Fruit fly (Drosophila melanogaster) whole organism, adult: Measurements from ENCODE around the gene CG33795.

Source experiments
- CG11617 ChIP-seq: fragments of 200-800 bp; sonication (Bioruptor generic); optimal IDR thresholded peaks from 2 replicates; lab custom pipeline; 2017; ENCODE audit warnings: mild to moderate bottlenecking, missing biosample characterization, missing genetic modification reagents, missing genetic modification characterization
- CG12768 ChIP-seq: fragments of 200-800 bp; sonication (Bioruptor generic); optimal IDR thresholded peaks from 2 replicates; lab custom pipeline; 2017; ENCODE audit warnings: missing biosample characterization, missing genetic modification characterization, mild to moderate bottlenecking, moderate library complexity, missing genetic modification reagents
- CG14711 ChIP-seq: fragments of 200-800 bp; sonication (Bioruptor generic); optimal IDR thresholded peaks from 2 replicates; lab custom pipeline; 2018; ENCODE audit warnings: missing biosample characterization, mild to moderate bottlenecking, missing genetic modification characterization, moderate library complexity
- CG1620 ChIP-seq: fragments of 200-800 bp; sonication (Bioruptor generic); optimal IDR thresholded peaks from 2 replicates; lab custom pipeline; 2016; ENCODE audit warnings: missing biosample characterization, missing genetic modification characterization
- CG33017 ChIP-seq: fragments of 200-800 bp; sonication (Bioruptor generic); optimal IDR thresholded peaks from 2 replicates; lab custom pipeline; 2018; ENCODE audit warnings: missing biosample characterization, mild to moderate bottlenecking, missing genetic modification characterization, moderate library complexity
- CG5204 ChIP-seq: fragments of 200-800 bp; sonication (Bioruptor generic); optimal IDR thresholded peaks from 2 replicates; lab custom pipeline; 2016; ENCODE audit warnings: missing biosample characterization, missing genetic modification characterization
- CG7045 ChIP-seq: fragments of 200-800 bp; sonication (Bioruptor generic); optimal IDR thresholded peaks from 2 replicates; lab custom pipeline; 2017; ENCODE audit warnings: missing biosample characterization, mild to moderate bottlenecking, missing genetic modification characterization
- CG7101 ChIP-seq: fragments of 200-800 bp; sonication (Bioruptor generic); optimal IDR thresholded peaks from 2 replicates; lab custom pipeline; 2018; ENCODE audit warnings: missing biosample characterization, mild to moderate bottlenecking, missing genetic modification characterization, moderate library complexity
- Clk ChIP-seq: fragments of 200-800 bp; sonication (Bioruptor generic); optimal IDR thresholded peaks from 2 replicates; lab custom pipeline; 2017; ENCODE audit warnings: missing biosample characterization, missing genetic modification characterization
- Crg-1 ChIP-seq: fragments of 200-800 bp; sonication (Bioruptor generic); optimal IDR thresholded peaks from 2 replicates; lab custom pipeline; 2016; ENCODE audit warnings: missing biosample characterization, missing genetic modification characterization
- Hr96 ChIP-seq: fragments of 200-800 bp; sonication (Bioruptor generic); optimal IDR thresholded peaks from 2 replicates; lab custom pipeline; 2016; ENCODE audit warnings: missing biosample characterization, missing genetic modification characterization
- Mnt ChIP-seq: fragments of 200-800 bp; sonication (Bioruptor generic); optimal IDR thresholded peaks from 2 replicates; lab custom pipeline; 2016; ENCODE audit warnings: missing biosample characterization, mild to moderate bottlenecking, missing genetic modification characterization
- bab1 ChIP-seq: fragments of 200-800 bp; sonication (Bioruptor generic); optimal IDR thresholded peaks from 3 replicates; lab custom pipeline; 2019; ENCODE audit warnings: missing biosample characterization, mild to moderate bottlenecking, missing genetic modification characterization, moderate library complexity
- cic ChIP-seq: fragments of 200-800 bp; sonication (Bioruptor generic); optimal IDR thresholded peaks from 2 replicates; lab custom pipeline; 2017; ENCODE audit warnings: missing biosample characterization, mild to moderate bottlenecking, missing genetic modification characterization, moderate library complexity
- cnc ChIP-seq, 2 experiments: fragments of >200 bp; optimal IDR thresholded peaks; 2 replicates each; lab custom pipeline; 2017
- kay ChIP-seq: fragments of 200-800 bp; sonication (Bioruptor generic); peaks from one replicate; lab custom pipeline; 2016; ENCODE audit warnings: missing biosample characterization, missing genetic modification characterization, borderline replicate concordance
- ovo ChIP-seq: fragments of 200-800 bp; sonication (Bioruptor generic); optimal IDR thresholded peaks from 2 replicates; lab custom pipeline; 2016; ENCODE audit warnings: missing biosample characterization, missing genetic modification characterization
- pad ChIP-seq: fragments of 200-800 bp; sonication (Bioruptor generic); optimal IDR thresholded peaks from 3 replicates; lab custom pipeline; 2017; ENCODE audit warnings: missing biosample characterization, missing genetic modification characterization, mild to moderate bottlenecking, moderate library complexity, missing genetic modification reagents
- tj ChIP-seq: fragments of 200-800 bp; sonication (Bioruptor generic); optimal IDR thresholded peaks from 3 replicates; lab custom pipeline; 2017; ENCODE audit warnings: missing biosample characterization, mild to moderate bottlenecking, missing genetic modification characterization, moderate library complexity
- toe ChIP-seq: fragments of 200-800 bp; sonication (Bioruptor generic); optimal IDR thresholded peaks from 2 replicates; lab custom pipeline; 2016; ENCODE audit warnings: missing biosample characterization, missing genetic modification characterization

Gene CG33795

dm6 chr3L:16147325-16147724 is 23.9 kb downstream of the CG33795 start:
- TF ChIP-seq bab1 (GFP tag; lab: Kevin White, UChicago) (no peak), CG14711 (no peak), CG12768 (no peak), pad (GFP tag; lab: Kevin White, UChicago) (no peak), cic (GFP tag; lab: Kevin White, UChicago) (no peak), Crg-1 (GFP tag; lab: Kevin White, UChicago) (no peak), toe (GFP tag; lab: Kevin White, UChicago) (no peak), Mnt (GFP tag; lab: Kevin White, UChicago) (no peak), kay (GFP tag; lab: Kevin White, UChicago) (no peak), CG11617 (no peak), CG33017 (tag; lab: Kevin White, UChicago) (no peak), tj (no peak), Hr96 (no peak)

DNA sequence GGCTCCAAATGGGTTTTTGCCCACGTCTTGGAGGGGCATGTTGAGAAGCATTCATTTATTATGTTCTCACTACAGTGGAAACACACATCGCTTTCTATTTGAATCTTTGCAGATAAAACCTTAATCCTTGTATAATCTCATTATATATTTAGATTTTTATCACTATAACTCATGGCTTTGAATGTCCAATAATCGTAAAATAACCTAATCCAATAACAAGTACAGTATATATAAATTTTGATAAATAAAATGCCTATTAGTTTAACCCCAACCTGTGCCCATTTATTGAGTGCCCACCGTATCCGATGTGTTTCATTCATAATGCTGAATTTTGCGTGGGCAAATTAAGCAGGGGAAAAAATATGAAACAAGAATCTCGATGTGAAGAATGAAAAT is 24.6 kb downstream of the CG33795 start:
- TF ChIP-seq kay (GFP tag; lab: Kevin White, UChicago) (peak; percentile 66), CG5204 (GFP tag; lab: Kevin White, UChicago) (no peak)

DNA sequence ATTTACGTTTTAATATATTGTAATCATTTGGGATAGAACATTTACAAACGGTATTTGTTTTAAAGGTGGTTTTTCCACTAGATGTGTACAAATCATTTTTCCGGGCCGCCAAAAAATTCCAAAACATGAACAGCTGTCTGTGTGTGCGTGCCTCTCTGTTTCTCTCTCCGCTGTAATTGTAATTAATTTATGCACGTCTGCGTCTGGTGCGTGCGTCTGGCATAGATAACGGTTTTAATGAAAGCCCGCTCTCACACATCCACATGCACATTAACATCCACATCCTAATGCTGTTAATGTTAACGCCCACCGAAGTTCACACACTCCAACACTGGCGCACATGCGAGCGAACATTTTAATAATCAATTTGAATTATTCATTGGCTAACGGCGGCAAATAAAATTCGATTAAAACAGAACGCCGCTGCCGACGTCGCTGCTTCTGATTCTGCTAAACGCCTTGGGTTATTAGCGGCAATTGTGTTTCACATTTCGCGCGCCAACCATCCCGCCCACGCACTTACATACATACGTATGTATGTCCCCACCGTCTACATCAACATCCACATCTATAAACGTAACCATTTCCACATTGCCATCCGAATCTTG is 25.1 kb downstream of the CG33795 start:
- TF ChIP-seq CG14711 = no peak
- TF ChIP-seq Mnt (GFP tag; lab: Kevin White, UChicago) = no peak

- no peak for TF ChIP-seq CG7045
- TF ChIP-seq bab1 (GFP tag; lab: Kevin White, UChicago) = no peak
- TF ChIP-seq pad (GFP tag; lab: Kevin White, UChicago) = no peak
- no peak for TF ChIP-seq Mnt (GFP tag; lab: Kevin White, UChicago)
- TF ChIP-seq cnc (optimal IDR thresholded peaks at IDR 0.05; lab: Kevin White, UChicago) = no peak
- TF ChIP-seq Clk = no peak
- TF ChIP-seq Hr96 = no peak
- no peak for TF ChIP-seq CG1620 (GFP tag; lab: Kevin White, UChicago)
- TF ChIP-seq tj = no peak
- TF ChIP-seq kay (GFP tag; lab: Kevin White, UChicago) = no peak
- no peak for TF ChIP-seq CG7101 (tag; lab: Kevin White, UChicago)
- no peak for TF ChIP-seq Crg-1 (GFP tag; lab: Kevin White, UChicago)
- TF ChIP-seq ovo (GFP tag; lab: Kevin White, UChicago) = no peak
- no peak for TF ChIP-seq CG12768
- no peak for TF ChIP-seq CG14711
- no peak for TF ChIP-seq cic (GFP tag; lab: Kevin White, UChicago)
- no peak for TF ChIP-seq CG11617
- no peak for TF ChIP-seq CG5204 (GFP tag; lab: Kevin White, UChicago)
- TF ChIP-seq CG33017 (tag; lab: Kevin White, UChicago) = no peak
Measured at dm6 chr3L:16145282-16145681, 25.9 kb downstream of the CG33795 start.

DNA sequence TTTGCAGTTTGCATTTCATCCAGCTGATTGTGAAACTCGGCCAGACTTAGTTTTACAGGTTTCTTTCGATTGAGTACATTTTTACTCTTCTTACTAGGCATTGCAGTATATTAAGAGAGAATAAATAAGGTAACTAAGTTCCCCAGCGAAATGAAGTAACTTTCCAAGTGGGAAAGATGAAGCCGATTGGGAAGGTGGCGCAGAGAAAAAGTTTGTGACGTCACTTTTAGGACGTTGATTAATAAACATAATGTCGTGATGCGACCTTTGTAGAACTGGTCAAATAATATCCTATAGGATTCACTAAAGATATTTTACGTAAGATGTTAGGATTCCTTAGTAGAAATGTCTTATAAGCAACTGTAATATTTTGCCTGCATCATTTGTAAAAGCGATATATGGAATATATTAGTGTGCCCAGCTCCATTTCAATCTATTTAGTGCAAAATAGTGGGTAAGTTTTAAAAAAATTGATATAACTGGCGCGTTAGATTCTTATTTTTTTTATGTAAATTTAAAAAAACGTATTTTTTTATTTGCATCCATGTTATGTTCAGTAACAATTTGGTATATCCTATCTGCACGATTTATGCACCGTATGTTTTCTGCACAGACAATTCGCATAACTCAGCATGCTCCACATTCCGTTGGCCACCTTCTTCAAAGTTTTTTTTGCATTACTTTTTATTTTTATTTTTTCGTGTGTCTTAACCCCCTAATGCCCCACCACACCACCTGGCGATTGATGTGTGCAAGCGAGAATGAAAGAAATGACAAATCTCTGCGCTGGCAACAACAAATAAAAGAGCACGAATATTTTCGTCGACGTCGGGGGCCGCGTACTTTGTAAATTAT is 27.3 kb downstream of the CG33795 start, which contains the start of gene CG32152:
Gene CG32152 (minus strand): TSS at position 352 of the 855 bp plus-strand sequence.
- TF ChIP-seq Crg-1 (GFP tag; lab: Kevin White, UChicago) = no peak
- TF ChIP-seq Hr96 = no peak
- no peak for TF ChIP-seq cic (GFP tag; lab: Kevin White, UChicago)
- TF ChIP-seq toe (GFP tag; lab: Kevin White, UChicago) = no peak
- no peak for TF ChIP-seq CG7101 (tag; lab: Kevin White, UChicago)
- peak; percentile 47 for TF ChIP-seq bab1 (GFP tag; lab: Kevin White, UChicago)
- TF ChIP-seq tj = peak; percentile 87
- no peak for TF ChIP-seq CG33017 (tag; lab: Kevin White, UChicago)
- no peak for TF ChIP-seq CG5204 (GFP tag; lab: Kevin White, UChicago)
- TF ChIP-seq CG7045 = no peak
- no peak for TF ChIP-seq CG12768
- no peak for TF ChIP-seq ovo (GFP tag; lab: Kevin White, UChicago)
- no peak for TF ChIP-seq CG11617
- no peak for TF ChIP-seq CG1620 (GFP tag; lab: Kevin White, UChicago)
- no peak for TF ChIP-seq pad (GFP tag; lab: Kevin White, UChicago)
- TF ChIP-seq Clk = no peak

DNA sequence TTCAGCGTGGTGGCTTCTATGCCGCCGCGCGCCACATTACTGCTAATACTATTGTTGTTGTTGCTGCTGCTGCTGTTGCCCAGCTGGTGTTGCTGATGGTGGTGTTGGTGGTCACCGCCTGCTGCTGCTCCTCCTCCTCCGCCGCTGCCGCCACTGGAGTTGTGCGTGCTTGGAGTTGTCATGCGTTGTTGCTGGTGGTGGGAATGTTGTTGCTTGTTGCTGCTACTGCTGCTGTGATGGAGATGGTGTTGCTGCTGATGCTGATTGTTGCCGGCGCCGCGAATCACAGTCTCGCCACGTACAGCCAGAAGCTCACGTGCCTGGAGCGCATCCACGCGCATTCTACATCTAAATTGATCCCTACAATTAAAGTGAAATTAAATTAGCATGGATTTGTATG is 29.6 kb downstream of the CG33795 start:
- TF ChIP-seq kay (GFP tag; lab: Kevin White, UChicago) (no peak), CG11617 (no peak), tj (no peak), CG7045 (no peak), pad (GFP tag; lab: Kevin White, UChicago) (no peak), CG5204 (GFP tag; lab: Kevin White, UChicago) (no peak), CG33017 (tag; lab: Kevin White, UChicago) (no peak), CG12768 (no peak), ovo (GFP tag; lab: Kevin White, UChicago) (no peak), cnc (optimal IDR thresholded peaks at IDR 0.05; lab: Kevin White, UChicago) (no peak), CG1620 (GFP tag; lab: Kevin White, UChicago) (no peak), toe (GFP tag; lab: Kevin White, UChicago) (no peak), Hr96 (no peak), cic (GFP tag; lab: Kevin White, UChicago) (no peak), Crg-1 (GFP tag; lab: Kevin White, UChicago) (no peak), CG7101 (tag; lab: Kevin White, UChicago) (no peak), Clk (no peak), Mnt (GFP tag; lab: Kevin White, UChicago) (no peak), bab1 (GFP tag; lab: Kevin White, UChicago) (no peak)
